Worm (Caenorhabditis elegans) whole organism, midembryonic: ENCODE results near the gene nas-12.

Experiments used
- T22C8.4 ChIP-seq: fragments of 200-800 bp; sonication (Bioruptor generic); IDR thresholded peaks from 2 replicates; pipeline ENCODE4 v1.3.6; 2022; ENCODE audit warnings: missing genetic modification characterization, missing compliant biosample characterization
- cog-1 ChIP-seq: sonication (generic microtip); optimal IDR thresholded peaks from 2 replicates; lab custom pipeline; 2016; ENCODE audit warnings: missing genetic modification characterization, missing compliant biosample characterization
- flt-1 ChIP-seq: fragments of 200-800 bp; sonication (Bioruptor generic); IDR thresholded peaks from 2 replicates; pipeline ENCODE4 v1.3.6; 2022; ENCODE audit warnings: missing genetic modification characterization, missing compliant biosample characterization
- klf-2 ChIP-seq: fragments of 200-800 bp; sonication (Bioruptor generic); conservative IDR thresholded peaks from 2 replicates; pipeline ENCODE4 v1.3.6; 2022; ENCODE audit warnings: missing genetic modification reagents, missing genetic modification characterization, missing compliant biosample characterization
- ref-1 ChIP-seq: fragments of 200-800 bp; sonication (Bioruptor generic); conservative IDR thresholded peaks from 2 replicates; pipeline ENCODE4 v1.3.6; 2022; ENCODE audit warnings: missing genetic modification reagents, missing genetic modification characterization, missing compliant biosample characterization
- tab-1 ChIP-seq: fragments of 200-800 bp; sonication (Bioruptor generic); IDR thresholded peaks from 2 replicates; pipeline ENCODE4 v1.3.6; 2022; ENCODE audit warnings: missing genetic modification characterization, missing compliant biosample characterization
- ztf-23 ChIP-seq: fragments of 200-800 bp; sonication (Bioruptor generic); IDR thresholded peaks from 2 replicates; pipeline ENCODE4 v1.3.6; 2022; ENCODE audit warnings: missing genetic modification reagents, missing genetic modification characterization, missing compliant biosample characterization

ce11 chrIV:10251261-10251660, 27.4 kb downstream of the nas-12 start:
- TF ChIP-seq tab-1 (no peak), flt-1 (GFP tag; lab: Robert Waterston, UW) (no peak), ztf-23 (GFP tag; lab: Robert Waterston, UW) (no peak), klf-2 (no peak), T22C8.4 (GFP tag; lab: Robert Waterston, UW) (no peak), cog-1 (tag; lab: Kevin White, UChicago) (no peak), ref-1 (no peak)
